Fruit fly (Drosophila melanogaster) Kc167 (cell line): ENCODE results near the gene rdgC.

Experiments used
- Myc ChIP-seq: fragments of >200 bp; optimal IDR thresholded peaks from 2 replicates; lab custom pipeline; 2017; ENCODE audit warnings: missing external identifiers
- Sin3A ChIP-seq: fragments of >200 bp; optimal IDR thresholded peaks from 2 replicates; lab custom pipeline; 2018; ENCODE audit warnings: missing external identifiers
- h ChIP-seq: fragments of >200 bp; optimal IDR thresholded peaks from 3 replicates; lab custom pipeline; 2018; ENCODE audit warnings: missing external identifiers
- insv ChIP-seq: fragments of >200 bp; optimal IDR thresholded peaks from 3 replicates; lab custom pipeline; 2018; ENCODE audit warnings: missing external identifiers
- psq ChIP-seq: fragments of >200 bp; optimal IDR thresholded peaks from 2 replicates; lab custom pipeline; 2017; ENCODE audit warnings: missing external identifiers
- ttk ChIP-seq: sonication (Bioruptor generic); optimal IDR thresholded peaks from 2 replicates; lab custom pipeline; 2017; ENCODE audit warnings: missing external identifiers

DNA sequence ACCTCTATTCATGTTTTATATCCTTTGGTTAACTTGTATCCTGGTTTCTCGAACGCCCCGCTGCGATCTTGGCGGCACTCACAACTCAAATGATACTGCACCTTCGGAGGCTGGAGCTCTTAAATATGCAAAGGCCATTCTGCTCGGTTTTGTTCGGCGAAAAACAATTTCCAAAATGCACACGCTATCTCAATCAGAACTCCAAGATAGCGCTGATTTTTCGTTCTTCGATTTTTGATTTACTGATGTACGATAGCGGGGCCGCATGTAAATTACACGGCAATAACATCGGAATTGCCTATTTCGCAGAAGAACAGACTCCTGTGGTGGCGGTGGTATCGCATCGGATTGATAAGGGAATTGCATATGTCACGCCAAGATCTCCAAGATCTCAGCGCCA, 35.9 kb upstream of the rdgC start, which contains the start of gene CG7017:
- no peak for TF ChIP-seq Sin3A (lab: Kevin White, UChicago)
- no peak for TF ChIP-seq psq (lab: Kevin White, UChicago)
- TF ChIP-seq h: no peak
- no peak for TF ChIP-seq Myc (lab: Kevin White, UChicago)
- no peak for TF ChIP-seq ttk
- TF ChIP-seq insv (lab: Kevin White, UChicago): no peak
